Fruit fly (Drosophila melanogaster) whole organism, embryonic: ENCODE data around the gene Pss.
A peak's percentile ranks its signal among the peaks of the same experiment; 100 is the strongest.

Experiments used
- ATbp ChIP-seq: fragments of 200-800 bp; sonication (Bioruptor generic); optimal IDR thresholded peaks from 2 replicates; lab custom pipeline; 2017; ENCODE audit warnings: missing biosample characterization, mild to moderate bottlenecking, missing genetic modification characterization, missing genetic modification reagents
- Antp ChIP-seq: fragments of 200-800 bp; sonication (Bioruptor generic); optimal IDR thresholded peaks from 3 replicates; lab custom pipeline; 2016; ENCODE audit warnings: missing biosample characterization, missing genetic modification characterization
- Atf3 ChIP-seq: fragments of 200-800 bp; sonication (Bioruptor generic); optimal IDR thresholded peaks from 3 replicates; lab custom pipeline; 2016; ENCODE audit warnings: missing biosample characterization, missing genetic modification characterization
- CG10147 ChIP-seq: fragments of 200-800 bp; sonication (Bioruptor generic); optimal IDR thresholded peaks from 2 replicates; lab custom pipeline; 2019; ENCODE audit warnings: missing biosample characterization, mild to moderate bottlenecking, missing genetic modification characterization, moderate library complexity
- CG10959 ChIP-seq: fragments of 200-800 bp; sonication (Bioruptor generic); IDR thresholded peaks from 2 replicates; pipeline ENCODE4 v1.3.6; 2022; ENCODE audit warnings: missing biosample characterization, missing genetic modification characterization
- CG11093 ChIP-seq: fragments of 200-800 bp; sonication (Bioruptor generic); IDR thresholded peaks from 3 replicates; pipeline ENCODE4 v1.3.6; 2022; ENCODE audit warnings: missing biosample characterization, missing genetic modification characterization
- CG11504 ChIP-seq: fragments of 200-800 bp; sonication (Bioruptor generic); optimal IDR thresholded peaks from 3 replicates; lab custom pipeline; 2019; ENCODE audit warnings: missing biosample characterization, mild to moderate bottlenecking, missing genetic modification characterization, moderate library complexity
- CG14710 ChIP-seq: fragments of 200-800 bp; sonication (Bioruptor generic); optimal IDR thresholded peaks from 3 replicates; lab custom pipeline; 2019; ENCODE audit warnings: missing biosample characterization, mild to moderate bottlenecking, missing genetic modification characterization, moderate library complexity
- CG15514 ChIP-seq: fragments of 200-800 bp; sonication (Bioruptor generic); optimal IDR thresholded peaks from 3 replicates; lab custom pipeline; 2017; ENCODE audit warnings: missing biosample characterization, missing genetic modification characterization, mild to moderate bottlenecking, moderate library complexity, missing genetic modification reagents
- CG17359 ChIP-seq: fragments of 200-800 bp; sonication (Bioruptor generic); optimal IDR thresholded peaks from 3 replicates; lab custom pipeline; 2018; ENCODE audit warnings: missing biosample characterization, mild to moderate bottlenecking, missing genetic modification characterization, moderate library complexity
- CG1792 ChIP-seq: fragments of 200-800 bp; sonication (Bioruptor generic); optimal IDR thresholded peaks from 2 replicates; lab custom pipeline; 2016; ENCODE audit warnings: missing biosample characterization, missing genetic modification characterization
- CG18599 ChIP-seq: fragments of 200-800 bp; sonication (Bioruptor generic); optimal IDR thresholded peaks from 3 replicates; lab custom pipeline; 2017; ENCODE audit warnings: missing biosample characterization, missing genetic modification characterization, mild to moderate bottlenecking, moderate library complexity, missing genetic modification reagents
- CG31365 ChIP-seq: fragments of 200-800 bp; sonication (Bioruptor generic); optimal IDR thresholded peaks from 2 replicates; lab custom pipeline; 2018; ENCODE audit warnings: missing biosample characterization, mild to moderate bottlenecking, missing genetic modification characterization
- CG32772 ChIP-seq: fragments of 200-800 bp; sonication (Bioruptor generic); IDR thresholded peaks from 2 replicates; pipeline ENCODE4 v1.3.6; 2022; ENCODE audit warnings: missing biosample characterization, missing genetic modification characterization
- CG34376 ChIP-seq: fragments of 200-800 bp; sonication (Bioruptor generic); optimal IDR thresholded peaks from 2 replicates; lab custom pipeline; 2018; ENCODE audit warnings: missing biosample characterization, mild to moderate bottlenecking, missing genetic modification characterization
- CG34422 ChIP-seq: fragments of 200-800 bp; sonication (Bioruptor generic); IDR thresholded peaks from 3 replicates; pipeline ENCODE4 v1.3.6; 2022; ENCODE audit warnings: missing biosample characterization, missing genetic modification characterization
- CG3847 ChIP-seq: fragments of 200-800 bp; sonication (Bioruptor generic); IDR thresholded peaks from 2 replicates; pipeline ENCODE4 v1.3.6; 2022; ENCODE audit warnings: missing biosample characterization, missing genetic modification characterization
- CG4282 ChIP-seq: fragments of 200-800 bp; sonication (Bioruptor generic); optimal IDR thresholded peaks from 2 replicates; lab custom pipeline; 2016; ENCODE audit warnings: missing biosample characterization, missing genetic modification characterization
- CG4820 ChIP-seq: fragments of 200-800 bp; sonication (Bioruptor generic); optimal IDR thresholded peaks from 3 replicates; lab custom pipeline; 2016; ENCODE audit warnings: missing biosample characterization, missing genetic modification characterization
- CG5245 ChIP-seq: fragments of 200-800 bp; sonication (Bioruptor generic); optimal IDR thresholded peaks from 3 replicates; lab custom pipeline; 2016; ENCODE audit warnings: missing biosample characterization, missing genetic modification characterization
- CG6654 ChIP-seq: fragments of 200-800 bp; sonication (Bioruptor generic); optimal IDR thresholded peaks from 2 replicates; lab custom pipeline; 2017; ENCODE audit warnings: missing biosample characterization, mild to moderate bottlenecking, missing genetic modification characterization
- CG9609 ChIP-seq: fragments of 200-800 bp; sonication (Bioruptor generic); optimal IDR thresholded peaks from 3 replicates; lab custom pipeline; 2016; ENCODE audit warnings: missing biosample characterization, missing genetic modification characterization
- CHES-1-like ChIP-seq: fragments of 200-800 bp; sonication (Bioruptor generic); optimal IDR thresholded peaks from 2 replicates; lab custom pipeline; 2016; ENCODE audit warnings: missing biosample characterization, missing genetic modification characterization
- Dp ChIP-seq: fragments of 200-800 bp; sonication (Bioruptor generic); optimal IDR thresholded peaks from 2 replicates; lab custom pipeline; 2018; ENCODE audit warnings: missing biosample characterization, mild to moderate bottlenecking, missing genetic modification characterization, moderate library complexity
- E2f1 ChIP-seq: fragments of 200-800 bp; sonication (Bioruptor generic); IDR thresholded peaks from 2 replicates; pipeline ENCODE4 v1.3.6; 2022; ENCODE audit warnings: missing biosample characterization, missing genetic modification characterization
- E2f2 ChIP-seq: fragments of 200-800 bp; sonication (Bioruptor generic); IDR thresholded peaks from 2 replicates; pipeline ENCODE4 v1.3.6; 2022; ENCODE audit warnings: missing biosample characterization, missing genetic modification characterization
- Eip74EF ChIP-seq, 2 experiments: fragments of 200-800 bp in 1 of 2; fragments of >200 bp in 1 of 2; sonication (Bioruptor generic) in 1 of 2; optimal IDR thresholded peaks; 2 replicates each; lab custom pipeline; 2017 to 2019; ENCODE audit warnings: missing biosample characterization in 2 of 2, missing genetic modification characterization in 2 of 2, mild to moderate bottlenecking in 1 of 2, moderate library complexity in 1 of 2
- HLH54F ChIP-seq: fragments of 200-800 bp; sonication (Bioruptor generic); optimal IDR thresholded peaks from 3 replicates; lab custom pipeline; 2016; ENCODE audit warnings: missing biosample characterization, missing genetic modification characterization
- Hmr ChIP-seq: fragments of 200-800 bp; sonication (Bioruptor generic); optimal IDR thresholded peaks from 3 replicates; lab custom pipeline; 2017; ENCODE audit warnings: mild to moderate bottlenecking, missing biosample characterization, missing genetic modification reagents, missing genetic modification characterization
- Jarid2 ChIP-seq: fragments of 200-800 bp; sonication (Bioruptor generic); optimal IDR thresholded peaks from 3 replicates; lab custom pipeline; 2017; ENCODE audit warnings: mild to moderate bottlenecking, missing biosample characterization, missing genetic modification reagents, missing genetic modification characterization
- NFAT ChIP-seq: fragments of 200-800 bp; sonication (Bioruptor generic); IDR thresholded peaks from 2 replicates; pipeline ENCODE4 v1.3.6; 2022; ENCODE audit warnings: missing biosample characterization, missing genetic modification characterization
- Sry-β ChIP-seq: fragments of 200-800 bp; sonication (Bioruptor generic); optimal IDR thresholded peaks from 2 replicates; lab custom pipeline; 2018; ENCODE audit warnings: missing biosample characterization, mild to moderate bottlenecking, missing genetic modification characterization, moderate library complexity
- Ssrp ChIP-seq: fragments of 200-800 bp; sonication (Bioruptor generic); optimal IDR thresholded peaks from 2 replicates; lab custom pipeline; 2018; ENCODE audit warnings: missing biosample characterization, mild to moderate bottlenecking, missing genetic modification characterization, moderate library complexity
- Xbp1 ChIP-seq: fragments of 200-800 bp; sonication (Bioruptor generic); optimal IDR thresholded peaks from 3 replicates; lab custom pipeline; 2016; ENCODE audit warnings: missing biosample characterization, mild to moderate bottlenecking, missing genetic modification characterization
- bbx ChIP-seq: fragments of 200-800 bp; sonication (Bioruptor generic); IDR thresholded peaks from 2 replicates; pipeline ENCODE4 v1.3.6; 2022; ENCODE audit warnings: missing biosample characterization, missing genetic modification characterization; ENCODE audit not compliant: partially characterized antibody
- cas ChIP-seq: fragments of 200-800 bp; sonication (Bioruptor generic); IDR thresholded peaks from 2 replicates; pipeline ENCODE4 v1.3.6; 2022; ENCODE audit warnings: missing biosample characterization, missing genetic modification characterization
- chm ChIP-seq: fragments of 200-800 bp; sonication (Bioruptor generic); IDR thresholded peaks from 2 replicates; pipeline ENCODE4 v1.3.6; 2022; ENCODE audit warnings: missing biosample characterization, missing genetic modification characterization
- crp ChIP-seq, 2 experiments: fragments of 200-800 bp; sonication (Bioruptor generic); optimal IDR thresholded peaks; 2 replicates in 1 of 2; 3 replicates in 1 of 2; lab custom pipeline; 2017; ENCODE audit warnings: missing biosample characterization in 2 of 2, missing genetic modification characterization in 2 of 2, mild to moderate bottlenecking in 1 of 2, moderate library complexity in 1 of 2
- dysf ChIP-seq: fragments of 200-800 bp; sonication (Bioruptor generic); IDR thresholded peaks from 3 replicates; pipeline ENCODE4 v1.3.6; 2022; ENCODE audit warnings: missing biosample characterization, missing genetic modification characterization
- gfzf ChIP-seq: fragments of 200-800 bp; sonication (Bioruptor generic); optimal IDR thresholded peaks from 2 replicates; lab custom pipeline; 2016; ENCODE audit warnings: missing biosample characterization, mild to moderate bottlenecking, missing genetic modification characterization, moderate library complexity
- lilli ChIP-seq: fragments of 200-800 bp; sonication (Bioruptor generic); optimal IDR thresholded peaks from 3 replicates; lab custom pipeline; 2016; ENCODE audit warnings: missing biosample characterization, missing genetic modification characterization
- pum ChIP-seq: fragments of 200-800 bp; sonication (Bioruptor generic); optimal IDR thresholded peaks from 2 replicates; lab custom pipeline; 2016; ENCODE audit warnings: missing biosample characterization, missing genetic modification characterization
- salm ChIP-seq: fragments of 200-800 bp; sonication (Bioruptor generic); optimal IDR thresholded peaks from 2 replicates; lab custom pipeline; 2018; ENCODE audit warnings: missing biosample characterization, mild to moderate bottlenecking, missing genetic modification characterization
- sd ChIP-seq: fragments of 200-800 bp; sonication (Bioruptor generic); optimal IDR thresholded peaks from 3 replicates; lab custom pipeline; 2018; ENCODE audit warnings: missing biosample characterization, mild to moderate bottlenecking, missing genetic modification characterization, moderate library complexity
- sob ChIP-seq: fragments of 200-800 bp; sonication (Bioruptor generic); IDR thresholded peaks from 2 replicates; pipeline ENCODE4 v1.3.6; 2022; ENCODE audit warnings: missing biosample characterization, missing genetic modification characterization
- ssp ChIP-seq: fragments of 200-800 bp; sonication (Bioruptor generic); IDR thresholded peaks from 2 replicates; pipeline ENCODE4 v1.3.6; 2022; ENCODE audit warnings: missing biosample characterization, missing genetic modification characterization
- tgo ChIP-seq: fragments of 200-800 bp; sonication (Bioruptor generic); IDR thresholded peaks from 3 replicates; pipeline ENCODE4 v1.3.6; 2022; ENCODE audit warnings: missing biosample characterization, missing genetic modification characterization
- tll ChIP-seq, 2 experiments: fragments of 200-800 bp in 1 of 2; fragments of >200 bp in 1 of 2; sonication (Bioruptor generic) in 1 of 2; optimal IDR thresholded peaks; 2 replicates each; lab custom pipeline; 2017 to 2019; ENCODE audit warnings: missing biosample characterization in 2 of 2, missing genetic modification characterization in 2 of 2, mild to moderate bottlenecking in 1 of 2, moderate library complexity in 1 of 2
- vvl ChIP-seq: fragments of 200-800 bp; sonication (Bioruptor generic); IDR thresholded peaks from 2 replicates; pipeline ENCODE4 v1.3.6; 2022; ENCODE audit warnings: missing biosample characterization, missing genetic modification characterization

Pss gene

DNA sequence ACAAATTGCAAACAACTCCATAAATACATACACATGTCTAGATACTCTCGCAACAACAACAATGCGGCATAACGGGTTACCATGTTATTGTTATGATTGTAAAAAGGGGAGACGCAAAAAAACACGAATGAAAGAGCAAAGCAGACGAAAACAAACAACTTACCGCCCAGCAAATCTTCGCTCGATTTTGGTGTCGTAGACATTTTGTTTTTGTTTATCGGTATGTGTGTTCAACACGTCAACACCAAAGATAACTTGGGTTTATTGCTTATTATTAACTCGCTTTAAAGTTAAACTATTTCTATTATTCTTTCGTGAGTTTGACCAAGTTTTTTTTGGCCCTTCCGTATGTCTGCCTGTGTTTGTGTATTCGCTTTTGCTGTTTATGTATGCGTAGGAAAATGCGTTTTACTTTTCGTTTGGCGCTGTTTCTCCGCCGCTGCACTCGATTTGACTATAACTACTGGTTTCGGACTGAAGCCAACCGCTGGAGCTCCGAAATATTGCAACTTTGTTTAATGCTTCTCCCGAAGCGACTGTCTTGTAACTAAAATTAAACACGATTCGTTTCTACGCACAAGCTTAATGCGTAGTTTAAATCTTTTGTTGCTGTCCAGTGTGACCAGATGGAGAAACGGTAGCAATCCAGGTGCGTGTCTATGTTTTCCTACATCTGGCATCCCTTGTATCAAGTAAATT is 7.0 kb downstream of the Pss start, which contains the start of gene BNIP3 (continued):
- no peak for TF ChIP-seq CG11093
- TF ChIP-seq CG31365 (tag; lab: Kevin White, UChicago): peak; percentile 8
- TF ChIP-seq CG9609 (GFP tag; lab: Kevin White, UChicago): no peak
- TF ChIP-seq CG4820: no peak
- peak; percentile 11; the same call in 1 of the 2 replicates for TF ChIP-seq chm (GFP tag; lab: Robert Waterston, UW)
- peak; percentile 59 for TF ChIP-seq CG34376
- TF ChIP-seq CG4282 (GFP tag; lab: Kevin White, UChicago): no peak
- no peak for TF ChIP-seq cas (GFP tag; lab: Robert Waterston, UW)
- no peak for TF ChIP-seq tll (GFP tag; optimal IDR thresholded peaks at IDR 0.05; lab: Kevin White, UChicago)
- TF ChIP-seq vvl (GFP tag; lab: Robert Waterston, UW): 0 out of 2 replicates have a peak, but pooled peaks have one; percentile 22
- TF ChIP-seq ssp: no peak
- TF ChIP-seq NFAT (GFP tag; lab: Robert Waterston, UW): no peak
- no peak for TF ChIP-seq CHES-1-like (GFP tag; lab: Kevin White, UChicago)
- TF ChIP-seq CG15514 (GFP tag; lab: Kevin White, UChicago): peak; percentile 30
- TF ChIP-seq Eip74EF (GFP tag; optimal IDR thresholded peaks at IDR 0.05; lab: Kevin White, UChicago): peak in 1 of 2 experiments; percentile 21
- TF ChIP-seq gfzf (GFP tag; lab: Kevin White, UChicago): peak; percentile 82
- TF ChIP-seq Hmr (GFP tag; lab: Kevin White, UChicago): peak; percentile 24
- TF ChIP-seq Dp (GFP tag; lab: Kevin White, UChicago): peak; percentile 78
- peak; percentile 58 for TF ChIP-seq bbx (GFP tag; lab: Robert Waterston, UW)
- no peak for TF ChIP-seq pum (GFP tag; lab: Kevin White, UChicago)
- TF ChIP-seq ATbp (GFP tag; lab: Kevin White, UChicago): no peak
- no peak for TF ChIP-seq salm
- TF ChIP-seq Ssrp (tag; lab: Kevin White, UChicago): no peak
- no peak for TF ChIP-seq CG6654 (GFP tag; lab: Kevin White, UChicago)
- TF ChIP-seq CG18599 (GFP tag; lab: Kevin White, UChicago): peak; percentile 17
- peak; percentile 46 for TF ChIP-seq CG11504 (tag; lab: Kevin White, UChicago)
- TF ChIP-seq CG34422: peak; percentile 23; the same call in 1 of the 3 replicates
- no peak for TF ChIP-seq crp (GFP tag; optimal IDR thresholded peaks at IDR 0.05; lab: Kevin White, UChicago)
- TF ChIP-seq CG1792 (GFP tag; lab: Kevin White, UChicago): no peak
- no peak for TF ChIP-seq Atf3 (GFP tag; lab: Kevin White, UChicago)
- peak; percentile 85 for TF ChIP-seq E2f2 (GFP tag; lab: Robert Waterston, UW)
- TF ChIP-seq HLH54F (GFP tag; lab: Kevin White, UChicago): no peak
- no peak for TF ChIP-seq CG32772 (GFP tag; lab: Robert Waterston, UW)
- TF ChIP-seq sob: 0 out of 2 replicates have a peak, but pooled peaks have one; percentile 13
- TF ChIP-seq Antp (GFP tag; lab: Kevin White, UChicago): no peak
- peak; percentile 35; the same call in 1 of the 2 replicates for TF ChIP-seq CG3847 (GFP tag; lab: Robert Waterston, UW)
- no peak for TF ChIP-seq dysf (GFP tag; lab: Robert Waterston, UW)
- peak; percentile 67 for TF ChIP-seq sd (tag; lab: Kevin White, UChicago)
- TF ChIP-seq CG10959 (GFP tag; lab: Robert Waterston, UW): no peak
- peak; percentile 51 for TF ChIP-seq CG10147 (GFP tag; lab: Kevin White, UChicago)
- TF ChIP-seq CG14710 (tag; lab: Kevin White, UChicago): peak; percentile 34
- TF ChIP-seq Sry-β (GFP tag; lab: Kevin White, UChicago): peak; percentile 42
- TF ChIP-seq CG5245 (GFP tag; lab: Kevin White, UChicago): no peak
- TF ChIP-seq Xbp1 (GFP tag; lab: Kevin White, UChicago): peak; percentile 6
- TF ChIP-seq tgo: no peak
- 0 out of 2 replicates have a peak, but pooled peaks have one; percentile 17 for TF ChIP-seq E2f1
- TF ChIP-seq CG17359 (tag; lab: Kevin White, UChicago): peak; percentile 20
- TF ChIP-seq lilli (GFP tag; lab: Kevin White, UChicago): no peak
- peak; percentile 24 for TF ChIP-seq Jarid2
